Worm (Caenorhabditis elegans) whole organism, L3 larva: ENCODE measurements around the gene C01G10.15.

ENCODE experiments used
- R02D3.7 ChIP-seq: fragments of 150-350 bp; optimal IDR thresholded peaks from 2 replicates; lab custom pipeline; 2014; ENCODE audit warnings: missing biosample characterization, missing genetic modification characterization
- ama-1 ChIP-seq: fragments of 150-350 bp; optimal IDR thresholded peaks from 2 replicates; lab custom pipeline; 2018
- ceh-16 ChIP-seq: sonication (generic microtip); optimal IDR thresholded peaks from 2 replicates; lab custom pipeline; 2017; ENCODE audit warnings: missing biosample characterization, missing genetic modification characterization
- ceh-28 ChIP-seq: fragments of 150-350 bp; optimal IDR thresholded peaks from 2 replicates; lab custom pipeline; 2014; ENCODE audit warnings: missing biosample characterization, missing genetic modification reagents, missing genetic modification characterization
- ceh-82 ChIP-seq: fragments of 150-350 bp; optimal IDR thresholded peaks from 2 replicates; lab custom pipeline; 2014; ENCODE audit warnings: missing biosample characterization, missing genetic modification characterization
- ceh-9 ChIP-seq: sonication (generic microtip); optimal IDR thresholded peaks from 2 replicates; lab custom pipeline; 2018; ENCODE audit warnings: missing biosample characterization, missing genetic modification characterization
- daf-12 ChIP-seq: fragments of 150-350 bp; optimal IDR thresholded peaks from 2 replicates; lab custom pipeline; 2014; ENCODE audit warnings: missing biosample characterization, missing genetic modification reagents, missing genetic modification characterization
- egl-5 ChIP-seq: fragments of 150-350 bp; optimal IDR thresholded peaks from 2 replicates; lab custom pipeline; 2017; ENCODE audit warnings: missing biosample characterization, missing genetic modification reagents, missing genetic modification characterization, inconsistent platforms
- elt-1 ChIP-seq: fragments of 150-350 bp; optimal IDR thresholded peaks from 2 replicates; lab custom pipeline; 2014; ENCODE audit warnings: missing biosample characterization, missing genetic modification characterization
- elt-2 ChIP-seq: sonication (generic microtip); optimal IDR thresholded peaks from 2 replicates; lab custom pipeline; 2016; ENCODE audit warnings: missing genetic modification reagents, mild to moderate bottlenecking, missing genetic modification characterization, missing compliant biosample characterization
- fkh-10 ChIP-seq: sonication (generic microtip); optimal IDR thresholded peaks from 2 replicates; lab custom pipeline; 2017; ENCODE audit warnings: missing biosample characterization, missing genetic modification reagents, missing genetic modification characterization
- fkh-2 ChIP-seq: fragments of 150-350 bp; optimal IDR thresholded peaks from 2 replicates; lab custom pipeline; 2014; ENCODE audit warnings: missing biosample characterization, missing genetic modification reagents, missing genetic modification characterization
- fos-1 ChIP-seq: fragments of 150-350 bp; optimal IDR thresholded peaks from 2 replicates; lab custom pipeline; 2014; ENCODE audit warnings: missing biosample characterization, missing genetic modification characterization
- jun-1 ChIP-seq: fragments of 150-350 bp; optimal IDR thresholded peaks from 2 replicates; lab custom pipeline; 2014; ENCODE audit warnings: missing biosample characterization, missing genetic modification reagents, missing genetic modification characterization
- lin-15B ChIP-seq: fragments of 150-350 bp; optimal IDR thresholded peaks from 2 replicates; lab custom pipeline; 2014; ENCODE audit warnings: missing biosample characterization, missing genetic modification characterization
- lin-39 ChIP-seq: fragments of 150-350 bp; optimal IDR thresholded peaks from 2 replicates; lab custom pipeline; 2018; ENCODE audit warnings: missing biosample characterization, missing genetic modification reagents, missing genetic modification characterization
- lsy-12 ChIP-seq: sonication (generic microtip); optimal IDR thresholded peaks from 2 replicates; lab custom pipeline; 2016; ENCODE audit warnings: mild to moderate bottlenecking, missing genetic modification characterization, missing compliant biosample characterization
- mdl-1 ChIP-seq: fragments of 150-350 bp; optimal IDR thresholded peaks from 2 replicates; lab custom pipeline; 2014; ENCODE audit warnings: missing biosample characterization, missing genetic modification characterization
- mml-1 ChIP-seq: fragments of 150-350 bp; sonication (generic microtip); optimal IDR thresholded peaks from 3 replicates; lab custom pipeline; 2014; ENCODE audit warnings: missing biosample characterization, missing genetic modification characterization
- nhr-11 ChIP-seq: fragments of 150-350 bp; optimal IDR thresholded peaks from 2 replicates; lab custom pipeline; 2014; ENCODE audit warnings: missing biosample characterization, missing genetic modification characterization
- nhr-12 ChIP-seq: fragments of 150-350 bp; optimal IDR thresholded peaks from 2 replicates; lab custom pipeline; 2014; ENCODE audit warnings: missing biosample characterization, missing genetic modification characterization
- nhr-237 ChIP-seq: fragments of 150-350 bp; optimal IDR thresholded peaks from 2 replicates; lab custom pipeline; 2014; ENCODE audit warnings: missing biosample characterization, missing genetic modification characterization
- nhr-25 ChIP-seq: sonication (generic microtip); optimal IDR thresholded peaks from 2 replicates; lab custom pipeline; 2017; ENCODE audit warnings: missing biosample characterization, missing genetic modification characterization
- nhr-43 ChIP-seq: sonication (generic microtip); optimal IDR thresholded peaks from 2 replicates; lab custom pipeline; 2016; ENCODE audit warnings: mild to moderate bottlenecking, missing genetic modification characterization, missing compliant biosample characterization; ENCODE audit not compliant: poor library complexity, severe bottlenecking
- nhr-67 ChIP-seq: fragments of 150-350 bp; optimal IDR thresholded peaks from 2 replicates; lab custom pipeline; 2014; ENCODE audit warnings: missing biosample characterization, missing genetic modification characterization
- nhr-76 ChIP-seq: fragments of 150-350 bp; sonication (generic microtip); optimal IDR thresholded peaks from 5 replicates; lab custom pipeline; 2014; ENCODE audit warnings: missing biosample characterization, missing genetic modification characterization
- nhr-77 ChIP-seq: fragments of 150-350 bp; optimal IDR thresholded peaks from 2 replicates; lab custom pipeline; 2014; ENCODE audit warnings: missing biosample characterization, missing genetic modification characterization
- pha-4 ChIP-seq: fragments of 150-350 bp; optimal IDR thresholded peaks from 2 replicates; lab custom pipeline; 2014; ENCODE audit warnings: missing biosample characterization, missing genetic modification reagents, missing genetic modification characterization
- pqm-1 ChIP-seq: fragments of 150-350 bp; optimal IDR thresholded peaks from 2 replicates; lab custom pipeline; 2017; ENCODE audit warnings: missing biosample characterization, missing genetic modification characterization, inconsistent platforms
- snpc-4 ChIP-seq: fragments of 150-350 bp; optimal IDR thresholded peaks from 2 replicates; lab custom pipeline; 2014; ENCODE audit warnings: missing biosample characterization, missing genetic modification characterization
- tbx-2 ChIP-seq: sonication (generic microtip); optimal IDR thresholded peaks from 2 replicates; lab custom pipeline; 2016; ENCODE audit warnings: mild to moderate bottlenecking, missing genetic modification characterization, missing compliant biosample characterization
- unc-39 ChIP-seq: sonication (generic microtip); optimal IDR thresholded peaks from 4 replicates; lab custom pipeline; 2017; ENCODE audit warnings: missing biosample characterization, missing genetic modification characterization
- unc-62 ChIP-seq: fragments of 150-350 bp; sonication (generic microtip); optimal IDR thresholded peaks from 4 replicates; lab custom pipeline; 2014; ENCODE audit warnings: missing biosample characterization, missing genetic modification reagents, missing genetic modification characterization
- ztf-4 ChIP-seq: fragments of 150-350 bp; optimal IDR thresholded peaks from 2 replicates; lab custom pipeline; 2014; ENCODE audit warnings: missing biosample characterization, missing genetic modification characterization

C01G10.15 gene

DNA sequence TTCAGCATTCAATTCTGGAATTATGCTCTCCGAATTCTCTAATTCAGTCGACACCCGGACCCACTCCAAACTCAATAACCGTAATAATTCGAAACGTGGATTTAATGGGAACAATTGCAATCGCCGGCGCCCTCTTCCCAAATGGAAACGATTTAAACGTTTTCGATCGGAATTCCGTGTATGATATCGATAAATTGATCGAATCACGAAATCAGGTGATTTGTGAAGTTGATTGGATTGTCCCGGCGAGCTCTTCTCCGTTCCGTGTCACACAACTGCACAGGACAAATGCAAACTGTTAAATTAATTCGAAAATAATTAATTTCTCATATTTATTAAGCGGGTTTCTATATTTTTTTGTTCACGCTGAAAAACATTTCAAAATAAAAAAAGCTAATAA is 31.2 kb downstream of the C01G10.15 start, which contains the start of gene C25D7.16:
TSS of gene C25D7.16 (plus strand) at position 301 of the 400 bp plus-strand sequence.
- TF ChIP-seq pha-4 (tag; lab: Kevin White, UChicago) (no peak), lin-39 (tag; lab: Kevin White, UChicago) (no peak), mdl-1 (tag; lab: Kevin White, UChicago) (no peak), fkh-2 (no peak), elt-2 (tag; lab: Kevin White, UChicago) (no peak), fkh-10 (no peak), nhr-76 (no peak), snpc-4 (tag; lab: Kevin White, UChicago) (no peak), tbx-2 (tag; lab: Kevin White, UChicago) (no peak), lin-15B (no peak), ztf-4 (tag; lab: Kevin White, UChicago) (no peak), ceh-82 (tag; lab: Kevin White, UChicago) (no peak), daf-12 (tag; lab: Kevin White, UChicago) (no peak), unc-39 (tag; lab: Kevin White, UChicago) (no peak), ceh-9 (no peak), unc-62 (no peak), nhr-67 (tag; lab: Kevin White, UChicago) (no peak), ceh-16 (tag; lab: Kevin White, UChicago) (no peak), fos-1 (tag; lab: Kevin White, UChicago) (no peak), lsy-12 (no peak)
- TF ChIP-seq, all 47 proteins: peak for 0

- TF ChIP-seq lsy-12 (no peak), ceh-16 (tag; lab: Kevin White, UChicago) (no peak), nhr-237 (tag; lab: Kevin White, UChicago) (no peak), ceh-28 (tag; lab: Kevin White, UChicago) (no peak), nhr-12 (no peak), nhr-43 (tag; lab: Kevin White, UChicago) (no peak), R02D3.7 (tag; lab: Kevin White, UChicago) (no peak), mml-1 (tag; lab: Kevin White, UChicago) (no peak), jun-1 (no peak), nhr-11 (tag; lab: Kevin White, UChicago) (no peak), nhr-76 (no peak), fkh-2 (no peak), nhr-25 (no peak), unc-62 (no peak), fkh-10 (no peak), elt-1 (no peak), egl-5 (tag; lab: Kevin White, UChicago) (no peak), fos-1 (tag; lab: Kevin White, UChicago) (no peak)
- TF ChIP-seq, all 47 proteins: peak for 0
Measured at ce11 chrV:15054733-15055132, 32.4 kb downstream of the C01G10.15 start.

ce11 chrV:15052368-15052767 is 34.7 kb downstream of the C01G10.15 start, which contains the start of the genes fbxa-82 and C25D7.5:
Gene fbxa-82, minus strand, starts transcription at chrV:15052530.
Gene C25D7.5, plus strand, starts transcription at chrV:15052650.
- TF ChIP-seq elt-2 (tag; lab: Kevin White, UChicago), result peak; percentile 28
- no peak for TF ChIP-seq lsy-12
- peak; percentile 31 for TF ChIP-seq pha-4 (tag; lab: Kevin White, UChicago)
- TF ChIP-seq ama-1 (lab: Kevin White, UChicago), result no peak
- TF ChIP-seq pqm-1 (tag; lab: Kevin White, UChicago), result peak; percentile 41

DNA sequence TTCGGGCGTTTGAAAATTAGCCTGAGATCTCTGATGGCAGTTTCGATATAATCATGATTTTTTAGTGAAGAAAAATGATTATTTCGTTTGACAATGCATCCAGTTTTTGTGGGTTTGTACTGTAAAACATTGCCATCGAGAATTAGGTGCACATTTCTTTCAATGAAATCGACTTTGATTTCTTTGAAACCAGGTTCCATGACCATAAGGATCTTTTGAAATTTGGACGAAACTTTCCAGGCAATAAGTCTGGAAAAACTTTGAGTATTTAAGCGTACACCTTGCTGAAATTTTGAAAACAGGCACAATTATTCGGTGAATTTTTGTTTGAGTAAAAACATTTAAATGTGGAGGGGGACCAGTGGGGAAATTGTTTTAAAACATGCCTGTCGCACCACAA is 35.4 kb downstream of the C01G10.15 start:
- TF ChIP-seq lin-39 (tag; lab: Kevin White, UChicago), result no peak
- TF ChIP-seq nhr-77 (tag; lab: Kevin White, UChicago), result no peak
- TF ChIP-seq unc-62, result no peak

DNA sequence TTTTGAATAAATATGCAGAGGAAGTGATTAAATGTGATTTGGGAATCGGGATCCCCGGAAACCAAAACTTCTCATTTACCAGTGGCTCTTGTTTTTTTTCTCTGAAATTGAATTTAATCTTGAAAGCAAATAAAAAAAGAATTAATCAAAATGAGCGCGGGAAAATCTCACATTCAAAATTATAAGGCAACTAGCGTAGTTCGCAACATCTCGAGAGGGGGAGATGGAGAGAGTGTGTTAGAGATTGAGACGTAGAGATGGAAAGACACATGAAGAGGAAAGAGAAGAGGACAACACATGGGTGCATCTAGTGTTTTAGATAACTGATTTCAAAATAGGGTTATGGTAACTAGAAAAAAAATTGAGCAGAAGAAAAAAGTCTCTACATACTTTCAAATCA is 39.0 kb downstream of the C01G10.15 start, which contains the start of gene sdc-3:
TSS of gene sdc-3 (minus strand) at position 101 of the 400 bp plus-strand sequence.
- TF ChIP-seq elt-2 (tag; lab: Kevin White, UChicago) (peak; percentile 4), tbx-2 (tag; lab: Kevin White, UChicago) (no peak)
